Worm (Caenorhabditis elegans): ENCODE data around the gene T17A3.12.
"Not testable (repeated sequence)": the region's sequence is repeated elsewhere in the genome, so short reads cannot be mapped to it uniquely, and the experiment has no call there.

The T17A3.12 gene

DNA sequence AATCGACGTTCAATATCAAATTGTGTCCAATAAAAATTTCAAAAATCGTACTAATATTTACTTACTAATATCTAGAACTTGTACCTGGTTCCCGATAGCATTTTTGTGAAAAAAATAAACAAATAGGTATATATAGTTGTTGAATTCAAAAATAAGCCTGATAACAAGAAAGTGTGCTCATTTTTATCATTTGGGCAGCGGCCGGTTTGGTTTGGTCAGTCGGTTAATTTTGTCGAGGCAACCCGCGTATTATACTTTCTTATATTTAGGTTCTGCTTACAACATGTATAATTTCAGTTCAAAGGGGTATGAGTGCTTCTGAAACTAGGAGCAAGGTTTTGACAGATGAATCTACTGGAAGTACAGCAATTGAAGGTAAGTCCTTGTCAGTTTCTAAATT, 14.3 kb downstream of the T17A3.12 start, which contains the start of the genes nhr-280 and C29F9.2:
Gene nhr-280, minus strand, starts transcription at position 101 of the 400 bp plus-strand sequence.
Gene C29F9.2, plus strand, starts transcription at position 298 of the 400 bp plus-strand sequence.
- TF ChIP-seq unc-62 (GFP tag; optimal IDR thresholded peaks at IDR 0.05): no peak

DNA sequence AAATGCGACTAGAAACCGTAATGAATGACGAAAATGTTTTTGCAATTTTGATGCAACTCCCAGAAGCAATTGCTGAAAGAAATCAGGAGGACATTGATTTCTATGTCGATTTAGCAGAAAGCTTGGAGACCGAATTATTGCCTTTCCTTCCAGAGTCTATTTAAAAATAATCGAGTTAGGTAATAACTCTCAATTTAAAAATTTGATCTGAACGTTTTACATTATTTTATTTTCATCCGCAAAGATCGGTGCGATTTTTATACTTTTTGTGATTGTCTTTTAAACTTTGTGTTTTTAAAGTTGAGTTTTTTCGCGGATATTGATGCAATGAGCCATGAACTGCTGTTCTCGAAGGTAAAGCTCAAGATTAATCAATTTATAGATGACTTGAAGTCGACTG, 20.5 kb downstream of the T17A3.12 start, which contains the start of gene pals-23:
Gene pals-23, plus strand, starts transcription at position 301 of the 400 bp plus-strand sequence.
- no peak for TF ChIP-seq unc-62 (GFP tag; optimal IDR thresholded peaks at IDR 0.05)

DNA sequence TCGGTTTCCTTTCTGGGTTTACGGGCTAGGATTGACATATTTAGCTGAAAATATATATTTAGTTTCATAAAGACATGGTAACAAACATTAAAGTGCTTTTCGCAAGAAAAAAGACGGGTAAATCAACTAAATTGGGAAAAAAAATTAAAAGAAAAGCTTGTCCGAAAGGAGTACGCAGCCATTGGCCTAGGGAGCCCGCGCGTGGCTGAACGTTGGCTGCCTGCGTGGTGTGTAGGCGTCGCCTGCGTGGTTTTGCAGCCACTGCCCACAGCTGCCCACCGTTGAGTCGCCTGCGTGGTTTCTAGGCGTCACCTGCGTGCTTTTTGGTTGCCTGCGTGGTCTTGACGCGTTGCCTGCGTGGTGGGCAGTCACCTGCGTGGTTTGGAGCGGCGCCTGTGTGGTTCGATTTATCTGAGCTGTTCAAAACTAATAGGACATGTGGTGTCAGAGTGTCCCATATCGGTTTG, 23.0 kb downstream of the T17A3.12 start, which contains the start of gene C29F9.12:
Gene C29F9.12, minus strand, starts transcription at position 51 of the 467 bp plus-strand sequence.
- not testable (repeated sequence) for TF ChIP-seq unc-62 (GFP tag; optimal IDR thresholded peaks at IDR 0.05)

DNA sequence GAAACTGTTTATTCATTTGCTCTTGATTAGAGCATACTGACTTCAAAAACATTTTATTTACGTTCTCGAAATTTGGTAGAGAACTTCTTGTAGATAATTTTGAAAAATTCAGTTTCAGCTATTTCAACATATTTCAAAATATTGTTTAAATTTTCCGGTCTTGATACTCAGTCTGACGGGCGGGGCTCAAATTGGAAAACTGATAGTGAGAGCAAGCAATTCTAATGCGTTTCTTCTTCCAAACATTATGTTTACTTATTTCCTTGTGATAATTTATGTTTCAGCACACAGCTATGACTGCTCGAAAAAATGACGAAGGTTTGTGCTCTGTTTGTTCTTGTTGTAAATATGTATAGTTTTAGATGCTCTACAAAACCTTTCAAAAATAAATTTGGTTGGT, 24.8 kb downstream of the T17A3.12 start, which contains the start of gene pals-24:
Gene pals-24, plus strand, starts transcription at position 237 of the 400 bp plus-strand sequence.
- TF ChIP-seq unc-62 (GFP tag; optimal IDR thresholded peaks at IDR 0.05): no peak

DNA sequence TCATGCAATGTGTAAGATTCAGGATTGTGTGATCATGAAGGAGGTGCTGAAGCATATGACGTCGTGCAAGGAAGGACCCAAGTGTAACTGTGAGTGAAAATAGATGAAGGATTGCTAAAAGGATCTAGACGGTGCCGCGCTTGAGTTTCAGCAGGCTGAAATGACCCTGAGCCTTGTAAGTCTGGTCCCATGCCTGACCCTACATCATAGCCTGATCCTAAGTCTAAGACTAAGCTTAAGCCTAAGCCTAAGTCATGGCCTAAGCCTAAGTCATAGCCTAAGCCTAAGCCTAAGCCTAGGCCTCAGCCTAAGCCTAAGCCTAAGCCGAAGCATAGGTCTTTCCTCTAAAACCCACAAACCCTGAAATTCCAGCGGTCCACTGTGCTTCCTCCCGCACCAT, 27.1 kb downstream of the T17A3.12 start:
- no peak for TF ChIP-seq unc-62 (GFP tag; optimal IDR thresholded peaks at IDR 0.05)

DNA sequence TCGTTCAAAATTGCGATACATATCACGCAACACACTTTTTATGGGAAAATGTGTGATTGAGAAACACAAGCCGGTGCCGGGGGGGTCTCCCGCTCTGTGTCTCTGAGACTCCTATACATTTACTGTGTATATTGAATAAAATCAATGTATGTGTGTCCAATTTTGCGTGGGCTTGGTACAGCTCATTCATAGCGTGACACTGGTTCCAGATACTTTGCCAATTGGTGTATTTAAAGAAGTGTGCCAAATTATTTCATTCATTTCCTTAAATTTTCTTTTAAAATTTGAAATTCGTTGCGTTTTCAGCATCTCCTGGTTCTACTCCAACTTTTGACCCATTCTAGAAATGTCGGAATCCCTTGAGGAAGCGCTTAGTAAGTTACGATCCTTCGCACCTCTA, 27.8 kb downstream of the T17A3.12 start, which contains the start of gene C29F9.5:
Gene C29F9.5, plus strand, starts transcription at position 301 of the 400 bp plus-strand sequence.
- TF ChIP-seq unc-62 (GFP tag; optimal IDR thresholded peaks at IDR 0.05): no peak

DNA sequence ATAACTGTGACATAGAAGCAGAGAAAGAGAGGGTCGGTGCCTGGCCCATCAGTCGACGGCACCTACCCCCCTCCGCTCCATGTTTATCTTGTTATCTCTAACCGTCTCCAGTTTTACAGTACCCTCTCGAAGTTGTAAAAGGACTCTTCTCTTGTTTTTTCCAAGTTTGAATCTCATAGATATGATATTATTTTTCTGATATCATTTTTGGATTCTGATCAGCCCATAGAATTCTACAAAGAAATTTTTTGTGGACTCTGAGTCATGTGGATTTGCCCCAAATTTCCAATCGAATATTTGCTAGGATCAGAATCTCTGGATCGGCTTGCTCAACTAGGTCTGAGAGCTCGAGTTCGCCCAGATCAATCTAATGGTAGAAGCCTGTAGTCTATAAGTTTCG, 30.4 kb downstream of the T17A3.12 start, which contains the start of gene C29F9.6:
Gene C29F9.6, plus strand, starts transcription at position 301 of the 400 bp plus-strand sequence.
- no peak for TF ChIP-seq unc-62 (GFP tag; optimal IDR thresholded peaks at IDR 0.05)

DNA sequence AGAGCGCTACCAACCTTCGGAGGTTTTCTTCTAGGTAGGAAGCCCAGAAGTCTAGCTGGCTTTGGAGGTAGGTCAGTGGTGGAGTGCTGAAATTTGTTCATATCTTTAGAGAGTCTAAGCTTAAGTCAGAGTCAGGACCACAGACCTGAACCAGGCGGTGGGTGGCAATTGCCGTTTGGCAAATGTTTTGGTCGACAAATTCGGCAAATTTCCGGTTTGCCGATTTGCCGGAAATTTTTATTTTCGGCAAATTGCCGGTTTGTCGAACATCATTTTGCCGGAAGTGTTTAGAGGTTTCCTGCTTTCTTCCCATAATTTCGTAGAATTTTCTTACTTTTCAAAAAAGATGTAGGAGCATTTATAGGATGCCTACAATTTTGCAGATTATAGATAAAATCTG, 46.2 kb downstream of the T17A3.12 start, which contains the start of gene C29F9.9:
Gene C29F9.9, minus strand, starts transcription at position 101 of the 400 bp plus-strand sequence.
- not testable (repeated sequence) for TF ChIP-seq unc-62 (GFP tag; optimal IDR thresholded peaks at IDR 0.05)

DNA sequence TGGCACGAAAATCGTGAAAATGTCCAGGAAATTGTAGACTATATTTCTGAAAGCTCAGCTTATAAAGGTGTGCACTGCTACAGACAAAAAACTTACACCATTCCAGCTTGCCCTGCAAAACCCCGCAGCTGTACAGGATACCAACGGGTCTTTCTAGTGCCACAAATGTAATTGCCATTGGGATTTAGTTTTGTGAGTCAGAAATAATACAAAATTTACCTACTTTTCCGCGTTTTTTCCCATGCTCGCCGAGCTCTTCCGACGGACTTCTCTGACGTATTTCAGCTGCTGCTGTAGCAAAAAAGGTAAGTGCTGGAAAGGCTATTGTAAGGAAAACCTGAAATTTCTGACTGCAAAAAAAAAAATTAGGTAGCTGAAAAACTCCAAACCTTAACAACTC, 48.0 kb downstream of the T17A3.12 start, which contains the start of gene C29F9.8:
Gene C29F9.8, minus strand, starts transcription at position 101 of the 400 bp plus-strand sequence.
- TF ChIP-seq unc-62 (GFP tag; optimal IDR thresholded peaks at IDR 0.05): not testable (repeated sequence)

DNA sequence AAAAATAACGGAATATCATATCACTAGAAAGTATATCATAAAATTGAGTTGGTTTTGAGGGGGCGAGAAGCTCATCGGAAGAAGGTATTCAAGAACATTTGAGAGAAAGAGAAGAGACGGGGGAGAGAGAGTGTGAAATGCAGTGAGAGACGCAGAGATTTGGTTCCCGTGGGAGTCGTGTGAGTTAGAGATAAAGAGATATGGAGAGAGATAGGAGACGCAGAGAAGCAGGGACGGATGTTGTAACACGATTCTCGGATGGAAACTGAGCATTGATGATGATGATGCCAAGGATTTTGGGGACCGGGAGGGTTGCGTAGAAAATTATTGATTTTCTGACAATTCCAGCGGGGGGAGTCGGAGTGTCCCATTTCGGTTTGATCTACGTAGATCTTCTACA, 48.8 kb downstream of the T17A3.12 start:
- TF ChIP-seq unc-62 (GFP tag; optimal IDR thresholded peaks at IDR 0.05): no peak
